Worm (Caenorhabditis elegans): Measurements from ENCODE around the gene srab-22.

DNA sequence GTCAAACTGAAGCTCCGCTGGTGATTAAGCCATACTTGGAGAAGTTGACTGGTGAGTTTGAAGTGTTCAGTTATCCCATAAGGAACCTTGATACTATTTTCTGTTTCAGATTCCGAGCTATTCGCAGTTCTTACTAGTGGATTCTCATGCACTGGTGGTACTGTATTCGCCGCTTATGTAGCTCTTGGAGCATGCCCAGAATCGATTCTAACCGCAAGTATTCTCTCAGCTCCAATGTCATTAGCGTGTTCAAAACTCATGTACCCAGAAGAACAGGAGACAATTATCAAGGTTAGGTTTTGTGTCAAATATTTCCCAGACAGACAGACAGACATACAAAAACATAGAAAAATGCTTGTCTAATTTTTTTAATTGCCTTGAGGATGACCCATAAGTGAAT, 38.7 kb downstream of the srab-22 start:
- TF ChIP-seq jun-1 (tag; optimal IDR thresholded peaks at IDR 0.05) (no peak), tbx-2 (tag; optimal IDR thresholded peaks at IDR 0.05) (no peak)
